Fruit fly (Drosophila melanogaster) whole organism, embryonic: ENCODE data around the gene CG10132.
A peak's percentile ranks its signal among the peaks of the same experiment; 100 is the strongest.

ENCODE experiments used
- ATbp ChIP-seq: fragments of 200-800 bp; sonication (Bioruptor generic); optimal IDR thresholded peaks from 2 replicates; lab custom pipeline; 2017; ENCODE audit warnings: missing biosample characterization, mild to moderate bottlenecking, missing genetic modification characterization, missing genetic modification reagents
- CG10147 ChIP-seq: fragments of 200-800 bp; sonication (Bioruptor generic); optimal IDR thresholded peaks from 2 replicates; lab custom pipeline; 2019; ENCODE audit warnings: missing biosample characterization, mild to moderate bottlenecking, missing genetic modification characterization, moderate library complexity
- CG10209 ChIP-seq: fragments of 200-800 bp; sonication (Bioruptor generic); optimal IDR thresholded peaks from 3 replicates; lab custom pipeline; 2017; ENCODE audit warnings: missing biosample characterization, mild to moderate bottlenecking, missing genetic modification characterization, missing genetic modification reagents
- CG10565 ChIP-seq: fragments of 200-800 bp; sonication (Bioruptor generic); optimal IDR thresholded peaks from 3 replicates; lab custom pipeline; 2016; ENCODE audit warnings: missing biosample characterization, mild to moderate bottlenecking, missing genetic modification characterization
- CG11560 ChIP-seq: fragments of 200-800 bp; sonication (Bioruptor generic); IDR thresholded peaks from 3 replicates; pipeline ENCODE4 v1.3.6; 2022; ENCODE audit warnings: missing biosample characterization, missing genetic modification characterization
- CG12104 ChIP-seq: fragments of 200-800 bp; sonication (Bioruptor generic); optimal IDR thresholded peaks from 3 replicates; lab custom pipeline; 2016; ENCODE audit warnings: missing biosample characterization, missing genetic modification characterization
- CG12155 ChIP-seq: fragments of 200-800 bp; sonication (Bioruptor generic); optimal IDR thresholded peaks from 3 replicates; lab custom pipeline; 2016; ENCODE audit warnings: missing biosample characterization, missing genetic modification characterization
- CG1233 ChIP-seq: fragments of 200-800 bp; sonication (Bioruptor generic); optimal IDR thresholded peaks from 4 replicates; lab custom pipeline; 2018; ENCODE audit warnings: missing biosample characterization, mild to moderate bottlenecking, missing genetic modification characterization
- CG12744 ChIP-seq: fragments of 200-800 bp; sonication (Bioruptor generic); optimal IDR thresholded peaks from 2 replicates; lab custom pipeline; 2016; ENCODE audit warnings: missing biosample characterization, missing genetic modification characterization
- CG14667 ChIP-seq: fragments of 200-800 bp; sonication (Bioruptor generic); IDR thresholded peaks from 2 replicates; pipeline ENCODE4 v1.3.6; 2022; ENCODE audit warnings: missing biosample characterization, missing genetic modification characterization
- CG14860 ChIP-seq: fragments of 200-800 bp; sonication (Bioruptor generic); IDR thresholded peaks from 3 replicates; pipeline ENCODE4 v1.3.6; 2022; ENCODE audit warnings: missing biosample characterization, missing genetic modification characterization; ENCODE audit not compliant: partially characterized antibody
- CG16813 ChIP-seq: fragments of 200-800 bp; sonication (Bioruptor generic); IDR thresholded peaks from 3 replicates; pipeline ENCODE4 v1.3.6; 2022; ENCODE audit warnings: missing biosample characterization, missing genetic modification characterization; ENCODE audit not compliant: partially characterized antibody
- CG30020 ChIP-seq: fragments of 200-800 bp; optimal IDR thresholded peaks from 2 replicates; lab custom pipeline; 2019; ENCODE audit warnings: missing biosample characterization, mild to moderate bottlenecking, missing genetic modification characterization, moderate library complexity
- CG43689 ChIP-seq: fragments of 200-800 bp; sonication (Bioruptor generic); IDR thresholded peaks from 2 replicates; pipeline ENCODE4 v1.3.6; 2022; ENCODE audit warnings: missing biosample characterization, missing genetic modification characterization
- CG4854 ChIP-seq: fragments of 200-800 bp; sonication (Bioruptor generic); optimal IDR thresholded peaks from 2 replicates; lab custom pipeline; 2016; ENCODE audit warnings: missing biosample characterization, missing genetic modification characterization, inconsistent platforms
- CG7556 ChIP-seq: fragments of 200-800 bp; sonication (Bioruptor generic); optimal IDR thresholded peaks from 2 replicates; lab custom pipeline; 2017; ENCODE audit warnings: missing biosample characterization, mild to moderate bottlenecking, missing genetic modification characterization
- CG7839 ChIP-seq: fragments of 200-800 bp; sonication (Bioruptor generic); optimal IDR thresholded peaks from 3 replicates; lab custom pipeline; 2018; ENCODE audit warnings: missing biosample characterization, mild to moderate bottlenecking, missing genetic modification characterization, moderate library complexity
- CG8765 ChIP-seq: fragments of 200-800 bp; sonication (Bioruptor generic); IDR thresholded peaks from 2 replicates; pipeline ENCODE4 v1.3.6; 2022; ENCODE audit warnings: missing biosample characterization, missing genetic modification characterization
- Dip3 ChIP-seq: fragments of 200-800 bp; sonication (Bioruptor generic); optimal IDR thresholded peaks from 3 replicates; lab custom pipeline; 2016; ENCODE audit warnings: missing biosample characterization, missing genetic modification characterization
- HLH4C ChIP-seq: fragments of 200-800 bp; sonication (Bioruptor generic); IDR thresholded peaks from 3 replicates; pipeline ENCODE4 v1.3.6; 2022; ENCODE audit warnings: missing biosample characterization, missing genetic modification characterization; ENCODE audit not compliant: partially characterized antibody
- Hey ChIP-seq: fragments of 200-800 bp; sonication (Bioruptor generic); optimal IDR thresholded peaks from 3 replicates; lab custom pipeline; 2018; ENCODE audit warnings: missing biosample characterization, mild to moderate bottlenecking, missing genetic modification characterization
- Hsf ChIP-seq: fragments of 200-800 bp; sonication (Bioruptor generic); optimal IDR thresholded peaks from 3 replicates; lab custom pipeline; 2016; ENCODE audit warnings: missing biosample characterization, missing genetic modification characterization
- Jarid2 ChIP-seq: fragments of 200-800 bp; sonication (Bioruptor generic); optimal IDR thresholded peaks from 3 replicates; lab custom pipeline; 2017; ENCODE audit warnings: mild to moderate bottlenecking, missing biosample characterization, missing genetic modification reagents, missing genetic modification characterization
- Lhr ChIP-seq: fragments of 200-800 bp; sonication (Bioruptor generic); optimal IDR thresholded peaks from 3 replicates; lab custom pipeline; 2017; ENCODE audit warnings: mild to moderate bottlenecking, missing biosample characterization, missing genetic modification reagents, missing genetic modification characterization
- NK7.1 ChIP-seq: fragments of 200-800 bp; sonication (Bioruptor generic); optimal IDR thresholded peaks from 3 replicates; lab custom pipeline; 2016; ENCODE audit warnings: missing biosample characterization, missing genetic modification characterization
- Oaz ChIP-seq: fragments of 200-800 bp; sonication (Bioruptor generic); IDR thresholded peaks from 2 replicates; pipeline ENCODE4 v1.3.6; 2022; ENCODE audit warnings: missing biosample characterization, missing genetic modification characterization
- PHDP ChIP-seq: fragments of 200-800 bp; sonication (Bioruptor generic); optimal IDR thresholded peaks from 3 replicates; lab custom pipeline; 2018; ENCODE audit warnings: missing biosample characterization, mild to moderate bottlenecking, missing genetic modification characterization, moderate library complexity
- Sry-δ ChIP-seq: fragments of 200-800 bp; sonication (Bioruptor generic); optimal IDR thresholded peaks from 2 replicates; lab custom pipeline; 2016; ENCODE audit warnings: missing biosample characterization, missing genetic modification characterization
- aop ChIP-seq: fragments of 200-800 bp; sonication (Bioruptor generic); IDR thresholded peaks from 2 replicates; pipeline ENCODE4 v1.3.6; 2022; ENCODE audit warnings: missing biosample characterization, missing genetic modification characterization
- bbx ChIP-seq: fragments of 200-800 bp; sonication (Bioruptor generic); IDR thresholded peaks from 2 replicates; pipeline ENCODE4 v1.3.6; 2022; ENCODE audit warnings: missing biosample characterization, missing genetic modification characterization; ENCODE audit not compliant: partially characterized antibody
- br ChIP-seq: fragments of >200 bp; optimal IDR thresholded peaks from 2 replicates; lab custom pipeline; 2017
- dmrt99B ChIP-seq: fragments of 200-800 bp; sonication (Bioruptor generic); optimal IDR thresholded peaks from 2 replicates; lab custom pipeline; 2018; ENCODE audit warnings: missing biosample characterization, mild to moderate bottlenecking, missing genetic modification characterization, moderate library complexity
- dysf ChIP-seq: fragments of 200-800 bp; sonication (Bioruptor generic); IDR thresholded peaks from 3 replicates; pipeline ENCODE4 v1.3.6; 2022; ENCODE audit warnings: missing biosample characterization, missing genetic modification characterization
- exex ChIP-seq: fragments of 200-800 bp; sonication (Bioruptor generic); optimal IDR thresholded peaks from 4 replicates; lab custom pipeline; 2018; ENCODE audit warnings: missing biosample characterization, mild to moderate bottlenecking, missing genetic modification characterization, moderate library complexity
- eyg ChIP-seq: fragments of 200-800 bp; sonication (Bioruptor generic); optimal IDR thresholded peaks from 3 replicates; lab custom pipeline; 2016; ENCODE audit warnings: missing biosample characterization, missing genetic modification characterization
- hb ChIP-seq: fragments of 200-800 bp; sonication (Bioruptor generic); IDR thresholded peaks from 3 replicates; pipeline ENCODE4 v1.3.6; 2022; ENCODE audit warnings: missing biosample characterization, missing genetic modification characterization; ENCODE audit not compliant: partially characterized antibody
- her ChIP-seq: fragments of 200-800 bp; sonication (Bioruptor generic); optimal IDR thresholded peaks from 2 replicates; lab custom pipeline; 2016; ENCODE audit warnings: missing biosample characterization, missing genetic modification characterization
- ken ChIP-seq: fragments of 200-800 bp; sonication (Bioruptor generic); IDR thresholded peaks from 3 replicates; pipeline ENCODE4 v1.3.6; 2022; ENCODE audit warnings: missing biosample characterization, missing genetic modification characterization
- knrl ChIP-seq: fragments of 200-800 bp; sonication (Bioruptor generic); IDR thresholded peaks from 3 replicates; pipeline ENCODE4 v1.3.6; 2022; ENCODE audit warnings: missing biosample characterization, missing genetic modification characterization; ENCODE audit not compliant: partially characterized antibody
- pnt ChIP-seq: fragments of 200-800 bp; sonication (Bioruptor generic); optimal IDR thresholded peaks from 3 replicates; lab custom pipeline; 2016; ENCODE audit warnings: missing biosample characterization, missing genetic modification characterization
- prd ChIP-seq, 3 experiments: fragments of >200 bp in 2 of 3; fragments of 200-800 bp in 1 of 3; sonication (Bioruptor generic) in 1 of 3; optimal IDR thresholded peaks in 2 of 3; IDR thresholded peaks in 1 of 3; 2 replicates in 2 of 3; 3 replicates in 1 of 3; pipeline versions ENCODE4 v1.3.6 to Lab custom; 2017 to 2022; ENCODE audit warnings: missing biosample characterization in 1 of 3, missing genetic modification characterization in 1 of 3
- run ChIP-seq: fragments of 200-800 bp; sonication (Bioruptor generic); optimal IDR thresholded peaks from 3 replicates; lab custom pipeline; 2018; ENCODE audit warnings: missing biosample characterization, mild to moderate bottlenecking, missing genetic modification characterization
- sd ChIP-seq: fragments of 200-800 bp; sonication (Bioruptor generic); optimal IDR thresholded peaks from 3 replicates; lab custom pipeline; 2018; ENCODE audit warnings: missing biosample characterization, mild to moderate bottlenecking, missing genetic modification characterization, moderate library complexity
- seq ChIP-seq: fragments of 200-800 bp; sonication (Bioruptor generic); IDR thresholded peaks from 2 replicates; pipeline ENCODE4 v1.3.6; 2022; ENCODE audit warnings: missing biosample characterization, missing genetic modification characterization
- sima ChIP-seq: fragments of 200-800 bp; sonication (Bioruptor generic); optimal IDR thresholded peaks from 2 replicates; lab custom pipeline; 2016; ENCODE audit warnings: missing biosample characterization, missing genetic modification characterization
- sr ChIP-seq: fragments of 200-800 bp; sonication (Bioruptor generic); IDR thresholded peaks from 3 replicates; pipeline ENCODE4 v1.3.6; 2022; ENCODE audit warnings: missing biosample characterization, missing genetic modification characterization
- toy ChIP-seq: fragments of 200-800 bp; sonication (Bioruptor generic); IDR thresholded peaks from 2 replicates; pipeline ENCODE4 v1.3.6; 2022; ENCODE audit warnings: missing biosample characterization, missing genetic modification characterization
- trem ChIP-seq: fragments of 200-800 bp; optimal IDR thresholded peaks from 3 replicates; lab custom pipeline; 2019; ENCODE audit warnings: missing biosample characterization, mild to moderate bottlenecking, missing genetic modification characterization, moderate library complexity
- usp ChIP-seq: fragments of >200 bp; optimal IDR thresholded peaks from 2 replicates; lab custom pipeline; 2017; ENCODE audit warnings: missing biosample characterization, missing genetic modification characterization
- wor ChIP-seq: fragments of 200-800 bp; sonication (Bioruptor generic); IDR thresholded peaks from 2 replicates; pipeline ENCODE4 v1.3.6; 2022; ENCODE audit warnings: missing biosample characterization, missing genetic modification characterization
- zfh1 ChIP-seq: fragments of 200-800 bp; sonication (Bioruptor generic); IDR thresholded peaks from 3 replicates; pipeline ENCODE4 v1.3.6; 2022; ENCODE audit warnings: missing biosample characterization, missing genetic modification characterization

Gene CG10132

dm6 chr2L:19528308-19528707 is 9.7 kb downstream of the CG10132 start (continued):
- TF ChIP-seq CG14667 (GFP tag; lab: Robert Waterston, UW) (peak; percentile 93), CG7556 (GFP tag; lab: Kevin White, UChicago) (peak; percentile 95), CG43689 (GFP tag; lab: Robert Waterston, UW) (peak; percentile 83), run (tag; lab: Kevin White, UChicago) (peak; percentile 85), Jarid2 (GFP tag; lab: Kevin White, UChicago) (peak; percentile 76), CG12155 (GFP tag; lab: Kevin White, UChicago) (peak; percentile 95), CG11560 (tag; lab: Robert Waterston, UW) (peak; percentile 88), CG4854 (GFP tag; lab: Kevin White, UChicago) (peak; percentile 94), seq (GFP tag; lab: Robert Waterston, UW) (peak; percentile 97), her (GFP tag; lab: Kevin White, UChicago) (peak; percentile 95), ATbp (GFP tag; lab: Kevin White, UChicago) (peak; percentile 86), aop (no peak; the same call in 1 of the 2 replicates), sima (GFP tag; lab: Kevin White, UChicago) (peak; percentile 84), Sry-δ (GFP tag; lab: Kevin White, UChicago) (peak; percentile 62), Oaz (GFP tag; lab: Robert Waterston, UW) (peak; percentile 92), br (lab: Kevin White, UChicago) (no peak), hb (GFP tag; lab: Robert Waterston, UW) (no peak), toy (GFP tag; lab: Robert Waterston, UW) (peak; percentile 92), exex (tag; lab: Kevin White, UChicago) (peak; percentile 90), CG10147 (GFP tag; lab: Kevin White, UChicago) (peak; percentile 98), ken (GFP tag; lab: Robert Waterston, UW) (peak; percentile 90), prd (optimal IDR thresholded peaks at IDR 0.05; lab: Kevin White, UChicago) (no peak), prd (GFP tag; IDR thresholded peaks at IDR 0.05; lab: Robert Waterston, UW) (peak; percentile 96), CG30020 (tag; lab: Kevin White, UChicago) (peak; percentile 39), wor (GFP tag; lab: Robert Waterston, UW) (peak; percentile 80), bbx (GFP tag; lab: Robert Waterston, UW) (no peak), trem (tag; lab: Kevin White, UChicago) (peak; percentile 50), CG12104 (GFP tag; lab: Kevin White, UChicago) (peak; percentile 91), CG12744 (peak; percentile 96), knrl (GFP tag; lab: Robert Waterston, UW) (no peak), HLH4C (GFP tag; lab: Robert Waterston, UW) (no peak), sr (peak; percentile 65; the same call in 1 of the 3 replicates), Hey (tag; lab: Kevin White, UChicago) (peak; percentile 81), dysf (GFP tag; lab: Robert Waterston, UW) (peak; percentile 98), CG8765 (GFP tag; lab: Robert Waterston, UW) (peak; percentile 85; the same call in 1 of the 2 replicates), CG16813 (no peak), usp (GFP tag; lab: Kevin White, UChicago) (no peak), CG7839 (tag; lab: Kevin White, UChicago) (peak; percentile 98), dmrt99B (peak; percentile 93), eyg (GFP tag; lab: Kevin White, UChicago) (peak; percentile 93), sd (tag; lab: Kevin White, UChicago) (peak; percentile 94), Dip3 (GFP tag; lab: Kevin White, UChicago) (peak; percentile 98), CG1233 (GFP tag; lab: Kevin White, UChicago) (peak; percentile 94), zfh1 (GFP tag; lab: Robert Waterston, UW) (peak; percentile 93), CG10565 (GFP tag; lab: Kevin White, UChicago) (peak; percentile 51), CG14860 (no peak), CG10209 (GFP tag; lab: Kevin White, UChicago) (peak; percentile 95), Hsf (peak; percentile 97), PHDP (tag; lab: Kevin White, UChicago) (peak; percentile 98), pnt (peak; percentile 62), NK7.1 (GFP tag; lab: Kevin White, UChicago) (peak; percentile 88), Lhr (peak; percentile 25)
